Fruit fly (Drosophila melanogaster): ENCODE data around the gene CG17230.

Gene CG17230

dm6 chr3R:11460502-11461358, 23.1 kb downstream of the CG17230 start, which contains the start of gene PGRP-LB:
Gene PGRP-LB, minus strand, starts transcription at chr3R:11460552.
- TF ChIP-seq CG8478 (optimal IDR thresholded peaks at IDR 0.05) = no peak
- no peak for TF ChIP-seq psq (optimal IDR thresholded peaks at IDR 0.05)
- no peak for TF ChIP-seq pan (optimal IDR thresholded peaks at IDR 0.05)
- no peak for TF ChIP-seq EcR (GFP tag; optimal IDR thresholded peaks at IDR 0.05)
- no peak for TF ChIP-seq Dll (optimal IDR thresholded peaks at IDR 0.05)
- TF ChIP-seq usp (GFP tag; optimal IDR thresholded peaks at IDR 0.05) = no peak

- TF ChIP-seq pan (optimal IDR thresholded peaks at IDR 0.05) = no peak
- TF ChIP-seq usp (GFP tag; optimal IDR thresholded peaks at IDR 0.05) = no peak
- TF ChIP-seq psq (optimal IDR thresholded peaks at IDR 0.05) = no peak
- TF ChIP-seq EcR (GFP tag; optimal IDR thresholded peaks at IDR 0.05) = no peak
- TF ChIP-seq CG8478 (optimal IDR thresholded peaks at IDR 0.05) = no peak
- TF ChIP-seq Dll (optimal IDR thresholded peaks at IDR 0.05) = no peak
Observed at dm6 chr3R:11467812-11468211, 30.2 kb downstream of the CG17230 start.

DNA sequence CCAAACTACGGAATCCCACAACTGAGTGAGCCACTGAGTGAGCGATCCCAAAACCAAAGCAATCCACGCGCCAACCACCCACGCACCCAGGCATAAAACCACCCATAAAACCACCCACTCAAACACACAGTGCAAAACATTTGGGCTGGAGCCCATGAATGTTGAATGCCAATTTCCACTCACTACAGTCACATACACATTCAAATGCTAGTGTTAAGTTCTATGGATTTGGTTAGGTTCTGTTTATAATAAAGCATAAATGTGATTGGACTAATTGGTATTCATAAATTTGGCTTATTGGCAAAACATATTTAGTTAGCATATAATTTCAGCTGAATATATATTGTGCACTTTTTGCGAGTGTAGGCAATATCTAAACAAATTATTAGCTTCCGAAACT, 32.2 kb downstream of the CG17230 start:
- no peak for TF ChIP-seq CG8478 (optimal IDR thresholded peaks at IDR 0.05)
- no peak for TF ChIP-seq pan (optimal IDR thresholded peaks at IDR 0.05)
- no peak for TF ChIP-seq usp (GFP tag; optimal IDR thresholded peaks at IDR 0.05)
- no peak for TF ChIP-seq psq (optimal IDR thresholded peaks at IDR 0.05)
- no peak for TF ChIP-seq Dll (optimal IDR thresholded peaks at IDR 0.05)
- TF ChIP-seq EcR (GFP tag; optimal IDR thresholded peaks at IDR 0.05) = no peak

dm6 chr3R:11483328-11483868, 45.8 kb downstream of the CG17230 start:
- no peak for TF ChIP-seq Dll (optimal IDR thresholded peaks at IDR 0.05)
- no peak for TF ChIP-seq usp (GFP tag; optimal IDR thresholded peaks at IDR 0.05)
- TF ChIP-seq psq (optimal IDR thresholded peaks at IDR 0.05) = no peak
- TF ChIP-seq EcR (GFP tag; optimal IDR thresholded peaks at IDR 0.05) = no peak

DNA sequence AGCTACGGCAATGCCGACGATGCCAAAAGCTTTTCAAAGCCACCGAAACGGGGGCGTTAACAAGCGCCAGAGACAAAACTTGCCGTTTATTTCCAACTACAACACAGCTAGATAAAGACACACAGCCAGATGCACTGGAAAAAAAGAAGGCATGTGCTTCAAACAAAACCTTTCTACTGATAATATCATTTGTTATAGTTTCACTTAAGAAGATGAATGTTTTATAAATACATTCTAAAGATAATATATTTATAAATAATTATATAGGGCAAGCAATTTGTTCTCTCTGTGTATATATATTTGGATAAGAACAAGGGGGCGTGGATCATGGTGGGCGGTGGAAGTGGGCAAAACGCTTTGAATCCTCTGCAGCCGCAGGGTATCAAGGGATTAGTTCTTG, 52.7 kb downstream of the CG17230 start:
- TF ChIP-seq EcR (GFP tag; optimal IDR thresholded peaks at IDR 0.05) (no peak), usp (GFP tag; optimal IDR thresholded peaks at IDR 0.05) (no peak), pan (optimal IDR thresholded peaks at IDR 0.05) (no peak), Dll (optimal IDR thresholded peaks at IDR 0.05) (no peak), psq (optimal IDR thresholded peaks at IDR 0.05) (no peak), CG8478 (optimal IDR thresholded peaks at IDR 0.05) (no peak)

- no peak for TF ChIP-seq EcR (GFP tag; optimal IDR thresholded peaks at IDR 0.05)
- no peak for TF ChIP-seq psq (optimal IDR thresholded peaks at IDR 0.05)
- no peak for TF ChIP-seq pan (optimal IDR thresholded peaks at IDR 0.05)
- no peak for TF ChIP-seq CG8478 (optimal IDR thresholded peaks at IDR 0.05)
- no peak for TF ChIP-seq usp (GFP tag; optimal IDR thresholded peaks at IDR 0.05)
- no peak for TF ChIP-seq Dll (optimal IDR thresholded peaks at IDR 0.05)
Observed at dm6 chr3R:11499715-11500235, 62.2 kb downstream of the CG17230 start, which contains the start of gene dpr5. Gene dpr5, plus strand, starts transcription at chr3R:11499984.

Data from whole organism.